Worm (Caenorhabditis elegans) whole organism, late embryonic: ENCODE results near the gene F29G9.1.

Experiments
- T23F11.4 ChIP-seq: fragments of 200-800 bp; sonication (Bioruptor generic); optimal IDR thresholded peaks from 2 replicates; lab custom pipeline; 2018; ENCODE audit warnings: mild to moderate bottlenecking, missing genetic modification characterization, missing compliant biosample characterization
- ama-1 ChIP-seq: fragments of 150-350 bp; optimal IDR thresholded peaks from 2 replicates; lab custom pipeline; 2014
- ceh-14 ChIP-seq: sonication (generic microtip); optimal IDR thresholded peaks from 2 replicates; lab custom pipeline; 2016; ENCODE audit warnings: missing genotype, missing genetic modification characterization, missing compliant biosample characterization
- ceh-24 ChIP-seq: sonication (generic microtip); optimal IDR thresholded peaks from 2 replicates; lab custom pipeline; 2016; ENCODE audit warnings: mild to moderate bottlenecking, missing genetic modification characterization, missing compliant biosample characterization
- tbx-7 ChIP-seq: sonication (generic microtip); optimal IDR thresholded peaks from 2 replicates; lab custom pipeline; 2016; ENCODE audit warnings: missing genotype, missing genetic modification characterization, missing compliant biosample characterization
- unc-42 ChIP-seq: sonication (generic microtip); optimal IDR thresholded peaks from 2 replicates; lab custom pipeline; 2016; ENCODE audit warnings: missing genotype, missing genetic modification characterization, missing compliant biosample characterization

- TF ChIP-seq ama-1 (lab: Kevin White, UChicago) (no peak), unc-42 (no peak), ceh-24 (tag; lab: Kevin White, UChicago) (no peak), tbx-7 (tag; lab: Kevin White, UChicago) (no peak), T23F11.4 (GFP tag; lab: Kevin White, UChicago) (no peak), ceh-14 (no peak)
Observed at ce11 chrV:5990383-5990782, 48.5 kb upstream of the F29G9.1 start, which contains the start of gene fut-8.
